Worm (Caenorhabditis elegans) whole organism, mixed stage, embryonic: Measurements from ENCODE around the gene F31D5.7.

Experiments used
- M03D4.4 ChIP-seq: sonication (generic microtip); optimal IDR thresholded peaks from 2 replicates; lab custom pipeline; 2017; ENCODE audit warnings: mild to moderate bottlenecking, missing genetic modification characterization, missing compliant biosample characterization
- bed-3 ChIP-seq: fragments of 200-800 bp; sonication (Bioruptor generic); optimal IDR thresholded peaks from 3 replicates; lab custom pipeline; 2018; ENCODE audit warnings: mild to moderate bottlenecking, missing genetic modification characterization, moderate library complexity, missing compliant biosample characterization
- blmp-1 ChIP-seq: fragments of 150-350 bp; optimal IDR thresholded peaks from 2 replicates; lab custom pipeline; 2014; ENCODE audit warnings: missing biosample characterization, missing genetic modification characterization
- ceh-43 ChIP-seq: fragments of 200-800 bp; sonication (Bioruptor generic); optimal IDR thresholded peaks from 2 replicates; lab custom pipeline; 2018; ENCODE audit warnings: mild to moderate bottlenecking, missing genetic modification characterization, moderate library complexity, missing compliant biosample characterization
- ceh-83 ChIP-seq: fragments of 200-800 bp; sonication (Bioruptor generic); optimal IDR thresholded peaks from 2 replicates; lab custom pipeline; 2018; ENCODE audit warnings: mild to moderate bottlenecking, missing genetic modification characterization, missing compliant biosample characterization
- cnd-1 ChIP-seq: fragments of 200-800 bp; sonication (Bioruptor generic); optimal IDR thresholded peaks from 2 replicates; lab custom pipeline; 2018; ENCODE audit warnings: mild to moderate bottlenecking, missing genetic modification characterization, missing compliant biosample characterization
- drap-1 ChIP-seq: fragments of 200-800 bp; sonication (Bioruptor generic); optimal IDR thresholded peaks from 3 replicates; lab custom pipeline; 2018; ENCODE audit warnings: mild to moderate bottlenecking, missing genetic modification characterization, missing compliant biosample characterization
- elt-3 ChIP-seq: fragments of 150-350 bp; optimal IDR thresholded peaks from 2 replicates; lab custom pipeline; 2014; ENCODE audit warnings: missing biosample characterization, missing genetic modification characterization
- flh-1 ChIP-seq: fragments of 200-800 bp; sonication (Bioruptor generic); optimal IDR thresholded peaks from 2 replicates; lab custom pipeline; 2018; ENCODE audit warnings: mild to moderate bottlenecking, missing genetic modification characterization, moderate library complexity, missing compliant biosample characterization
- ham-2 ChIP-seq: fragments of 200-800 bp; sonication (Bioruptor generic); optimal IDR thresholded peaks from 2 replicates; lab custom pipeline; 2018; ENCODE audit warnings: mild to moderate bottlenecking, missing genetic modification characterization, missing compliant biosample characterization
- hlh-1 ChIP-seq: fragments of 150-350 bp; optimal IDR thresholded peaks from 2 replicates; lab custom pipeline; 2014; ENCODE audit warnings: missing biosample characterization, missing genetic modification reagents, missing genetic modification characterization
- lin-13 ChIP-seq: fragments of 150-350 bp; optimal IDR thresholded peaks from 2 replicates; lab custom pipeline; 2014; ENCODE audit warnings: missing biosample characterization, missing genetic modification characterization
- lin-32 ChIP-seq: fragments of 200-800 bp; sonication (Bioruptor generic); optimal IDR thresholded peaks from 2 replicates; lab custom pipeline; 2018; ENCODE audit warnings: mild to moderate bottlenecking, missing genetic modification characterization, missing compliant biosample characterization
- lsy-2 ChIP-seq: fragments of 150-350 bp; optimal IDR thresholded peaks from 2 replicates; lab custom pipeline; 2014; ENCODE audit warnings: missing biosample characterization, missing genetic modification characterization
- mab-5 ChIP-seq: fragments of 150-350 bp; optimal IDR thresholded peaks from 2 replicates; lab custom pipeline; 2014; ENCODE audit warnings: missing biosample characterization, missing genetic modification characterization
- mep-1 ChIP-seq: fragments of 150-350 bp; optimal IDR thresholded peaks from 2 replicates; lab custom pipeline; 2017; ENCODE audit warnings: missing biosample characterization, missing genetic modification reagents, missing genetic modification characterization, inconsistent platforms
- mls-2 ChIP-seq: sonication (generic microtip); optimal IDR thresholded peaks from 2 replicates; lab custom pipeline; 2016; ENCODE audit warnings: mild to moderate bottlenecking, missing genetic modification characterization, moderate library complexity, missing compliant biosample characterization
- nhr-12 ChIP-seq: fragments of 150-350 bp; optimal IDR thresholded peaks from 2 replicates; lab custom pipeline; 2014; ENCODE audit warnings: missing biosample characterization, missing genetic modification characterization
- nhr-2 ChIP-seq: fragments of 150-350 bp; optimal IDR thresholded peaks from 2 replicates; lab custom pipeline; 2014; ENCODE audit warnings: missing biosample characterization, missing genetic modification characterization
- nhr-237 ChIP-seq: fragments of 150-350 bp; optimal IDR thresholded peaks from 2 replicates; lab custom pipeline; 2014; ENCODE audit warnings: missing biosample characterization, missing genetic modification characterization
- nhr-28 ChIP-seq: fragments of 150-350 bp; optimal IDR thresholded peaks from 2 replicates; lab custom pipeline; 2014; ENCODE audit warnings: missing biosample characterization, missing genetic modification characterization
- nhr-76 ChIP-seq: sonication (generic microtip); optimal IDR thresholded peaks from 2 replicates; lab custom pipeline; 2017; ENCODE audit warnings: missing biosample characterization, missing genetic modification characterization
- pha-4 ChIP-seq: fragments of 150-350 bp; optimal IDR thresholded peaks from 2 replicates; lab custom pipeline; 2018; ENCODE audit warnings: missing biosample characterization, missing genetic modification reagents, missing genetic modification characterization
- sem-2 ChIP-seq: fragments of 200-800 bp; sonication (Bioruptor generic); optimal IDR thresholded peaks from 2 replicates; lab custom pipeline; 2018; ENCODE audit warnings: mild to moderate bottlenecking, missing genetic modification characterization, missing compliant biosample characterization
- sptf-1 ChIP-seq: sonication (generic microtip); optimal IDR thresholded peaks from 2 replicates; lab custom pipeline; 2017; ENCODE audit warnings: mild to moderate bottlenecking, missing genetic modification characterization, moderate library complexity, missing compliant biosample characterization
- tbx-8 ChIP-seq: fragments of 200-800 bp; sonication (Bioruptor generic); optimal IDR thresholded peaks from 2 replicates; lab custom pipeline; 2018; ENCODE audit warnings: mild to moderate bottlenecking, missing genetic modification characterization, moderate library complexity, missing compliant biosample characterization
- unc-120 ChIP-seq: sonication (generic microtip); optimal IDR thresholded peaks from 2 replicates; lab custom pipeline; 2017; ENCODE audit warnings: missing genetic modification characterization, missing compliant biosample characterization; ENCODE audit not compliant: poor library complexity, severe bottlenecking
- unc-39 ChIP-seq: fragments of 150-350 bp; optimal IDR thresholded peaks from 2 replicates; lab custom pipeline; 2014; ENCODE audit warnings: missing biosample characterization, missing genetic modification characterization
- unc-62 ChIP-seq: fragments of 150-350 bp; optimal IDR thresholded peaks from 2 replicates; lab custom pipeline; 2014; ENCODE audit warnings: missing biosample characterization, missing genetic modification reagents, missing genetic modification characterization
- zip-8 ChIP-seq: fragments of 150-350 bp; optimal IDR thresholded peaks from 2 replicates; lab custom pipeline; 2014; ENCODE audit warnings: missing biosample characterization, missing genetic modification characterization
- ztf-11 ChIP-seq: fragments of 150-350 bp; optimal IDR thresholded peaks from 2 replicates; lab custom pipeline; 2014; ENCODE audit warnings: missing biosample characterization, missing genetic modification characterization

The F31D5.7 gene

DNA sequence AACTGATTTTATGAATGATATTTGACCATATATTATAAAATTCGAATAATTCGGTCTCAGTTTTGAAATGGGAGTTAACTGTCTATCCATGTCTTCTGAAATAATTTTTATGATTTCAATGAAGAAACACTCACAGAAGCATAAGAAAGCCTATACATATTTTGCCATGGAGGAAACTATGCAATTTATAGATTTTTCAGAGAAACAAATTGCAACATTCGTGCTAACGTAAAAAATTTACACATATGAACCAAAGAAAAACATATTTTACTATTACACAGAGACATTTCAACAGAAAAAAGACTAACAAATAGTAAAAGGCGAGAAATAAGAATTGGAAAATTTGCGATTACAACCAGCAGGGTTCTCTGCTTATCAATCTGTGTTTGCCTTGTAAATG lies 32.4 kb upstream of the F31D5.7 start, which contains the start of gene R03H10.7:
Gene R03H10.7, minus strand, starts transcription at position 101 of the 400 bp plus-strand sequence.
- TF ChIP-seq elt-3 (tag; lab: Kevin White, UChicago) (no peak), mls-2 (no peak), flh-1 (GFP tag; lab: Kevin White, UChicago) (no peak), unc-62 (GFP tag; lab: Kevin White, UChicago) (no peak), unc-39 (tag; lab: Kevin White, UChicago) (no peak)

DNA sequence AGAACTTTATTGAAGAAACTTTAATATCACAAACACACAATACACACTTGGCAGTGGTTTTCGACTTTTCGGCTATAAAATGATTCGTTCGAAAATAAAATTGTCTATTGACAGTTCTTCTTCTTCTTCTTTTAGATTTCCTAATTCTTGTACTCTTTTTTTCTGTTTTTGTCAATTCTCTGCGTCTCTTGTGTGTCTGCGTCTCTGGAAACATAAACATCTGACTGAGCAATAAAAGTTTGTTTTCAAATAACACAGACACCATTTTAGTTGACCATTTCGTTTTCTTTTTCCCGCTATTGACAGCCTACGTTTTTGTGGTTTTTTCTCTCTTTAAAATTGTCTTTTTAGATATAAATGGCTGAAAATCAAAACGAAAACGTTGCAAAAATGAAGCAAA lies 31.3 kb upstream of the F31D5.7 start, which contains the start of gene R03H10.1:
Gene R03H10.1, plus strand, starts transcription at position 352 of the 400 bp plus-strand sequence.
- no peak for TF ChIP-seq pha-4
- TF ChIP-seq nhr-12 = no peak
- no peak for TF ChIP-seq nhr-76 (tag; lab: Kevin White, UChicago)
- no peak for TF ChIP-seq nhr-2 (tag; lab: Kevin White, UChicago)
- TF ChIP-seq ham-2 (GFP tag; lab: Kevin White, UChicago) = no peak
- TF ChIP-seq nhr-237 (tag; lab: Kevin White, UChicago) = no peak
- no peak for TF ChIP-seq lin-13 (tag; lab: Kevin White, UChicago)
- TF ChIP-seq drap-1 (GFP tag; lab: Kevin White, UChicago) = no peak
- TF ChIP-seq ceh-83 = no peak
- no peak for TF ChIP-seq lsy-2 (tag; lab: Kevin White, UChicago)
- no peak for TF ChIP-seq elt-3 (tag; lab: Kevin White, UChicago)
- TF ChIP-seq tbx-8 (GFP tag; lab: Kevin White, UChicago) = no peak
- no peak for TF ChIP-seq sem-2 (GFP tag; lab: Kevin White, UChicago)
- no peak for TF ChIP-seq hlh-1 (tag; lab: Kevin White, UChicago)
- no peak for TF ChIP-seq unc-120
- TF ChIP-seq zip-8 (tag; lab: Kevin White, UChicago) = no peak
- no peak for TF ChIP-seq M03D4.4
- TF ChIP-seq bed-3 = no peak

ce11 chrII:4182364-4182763 lies 28.8 kb upstream of the F31D5.7 start, which contains the start of gene R03H10.11:
Gene R03H10.11, plus strand, starts transcription at chrII:4182664.
- no peak for TF ChIP-seq unc-62 (GFP tag; lab: Kevin White, UChicago)
- TF ChIP-seq flh-1 (GFP tag; lab: Kevin White, UChicago) = no peak

ce11 chrII:4183979-4184378 lies 27.2 kb upstream of the F31D5.7 start:
- TF ChIP-seq unc-62 (GFP tag; lab: Kevin White, UChicago) (peak; percentile 29), nhr-2 (tag; lab: Kevin White, UChicago) (no peak), M03D4.4 (no peak), flh-1 (GFP tag; lab: Kevin White, UChicago) (no peak), hlh-1 (tag; lab: Kevin White, UChicago) (peak; percentile 96), unc-120 (peak; percentile 58), unc-39 (tag; lab: Kevin White, UChicago) (no peak)

ce11 chrII:4186364-4186763 lies 24.8 kb upstream of the F31D5.7 start, which contains the start of gene cpna-1:
Gene cpna-1, plus strand, starts transcription at chrII:4186664.
- TF ChIP-seq nhr-28 = no peak
- TF ChIP-seq lsy-2 (tag; lab: Kevin White, UChicago) = no peak
- TF ChIP-seq ceh-43 (GFP tag; lab: Kevin White, UChicago) = no peak
- TF ChIP-seq, all 35 proteins: peak for 0

ce11 chrII:4194127-4194526 lies 17.1 kb upstream of the F31D5.7 start, which contains the start of gene mth-2:
Gene mth-2, minus strand, starts transcription at chrII:4194314.
- no peak for TF ChIP-seq sptf-1 (tag; lab: Kevin White, UChicago)
- TF ChIP-seq unc-120 = no peak
- TF ChIP-seq elt-3 (tag; lab: Kevin White, UChicago) = no peak
- TF ChIP-seq lin-32 (GFP tag; lab: Kevin White, UChicago) = no peak
- no peak for TF ChIP-seq ham-2 (GFP tag; lab: Kevin White, UChicago)
- no peak for TF ChIP-seq blmp-1 (tag; lab: Kevin White, UChicago)
- TF ChIP-seq lin-13 (tag; lab: Kevin White, UChicago) = no peak
- TF ChIP-seq nhr-28 = no peak
- no peak for TF ChIP-seq mls-2
- TF ChIP-seq cnd-1 = no peak
- TF ChIP-seq mab-5 = no peak
- no peak for TF ChIP-seq flh-1 (GFP tag; lab: Kevin White, UChicago)
- no peak for TF ChIP-seq sem-2 (GFP tag; lab: Kevin White, UChicago)
- TF ChIP-seq drap-1 (GFP tag; lab: Kevin White, UChicago) = no peak
- TF ChIP-seq mep-1 = no peak
- TF ChIP-seq tbx-8 (GFP tag; lab: Kevin White, UChicago) = no peak
- no peak for TF ChIP-seq ztf-11 (tag; lab: Kevin White, UChicago)
- no peak for TF ChIP-seq bed-3
- TF ChIP-seq pha-4 = no peak
- no peak for TF ChIP-seq zip-8 (tag; lab: Kevin White, UChicago)
